Worm (Caenorhabditis elegans): ENCODE data around the gene sfxn-2.

Gene sfxn-2

ce11 chrX:7992102-7992501 lies 34.0 kb upstream of the sfxn-2 start:
- no peak for TF ChIP-seq nhr-12 (tag; optimal IDR thresholded peaks at IDR 0.05)
- no peak for TF ChIP-seq aly-2 (tag; optimal IDR thresholded peaks at IDR 0.05)
- TF ChIP-seq nfya-1 (tag; optimal IDR thresholded peaks at IDR 0.05; ENCODE audit: insufficient read depth) = no peak
- TF ChIP-seq eor-1 (tag; optimal IDR thresholded peaks at IDR 0.05) = no peak
- TF ChIP-seq nhr-77 (tag; optimal IDR thresholded peaks at IDR 0.05) = no peak
- no peak for TF ChIP-seq nhr-237 (tag; optimal IDR thresholded peaks at IDR 0.05)
- no peak for TF ChIP-seq pha-4 (tag; optimal IDR thresholded peaks at IDR 0.05)
- no peak for TF ChIP-seq fos-1 (tag; optimal IDR thresholded peaks at IDR 0.05)
- TF ChIP-seq nhr-28 (tag; optimal IDR thresholded peaks at IDR 0.05) = no peak
- no peak for TF ChIP-seq ama-1 (optimal IDR thresholded peaks at IDR 0.05)

DNA sequence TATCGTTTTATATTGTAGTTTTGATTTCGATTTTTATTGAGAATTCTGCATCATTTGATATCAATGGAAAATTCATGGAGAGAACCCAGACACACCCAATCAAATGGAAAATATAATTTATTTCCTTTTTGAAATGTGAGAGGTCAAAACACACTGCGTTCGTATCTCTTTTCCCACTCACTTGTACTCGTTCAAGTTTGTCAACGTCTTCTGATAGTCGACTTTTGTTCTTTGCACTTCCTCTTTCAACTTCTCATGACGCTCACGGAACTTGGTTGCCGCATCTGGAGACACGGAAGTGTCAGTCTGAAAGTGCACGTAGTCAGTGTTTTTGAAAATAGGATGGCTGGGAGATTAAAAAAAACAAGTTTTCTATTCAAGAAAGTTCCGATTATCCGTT lies 32.2 kb upstream of the sfxn-2 start:
- no peak for TF ChIP-seq mml-1 (tag; optimal IDR thresholded peaks at IDR 0.05)
- no peak for TF ChIP-seq elt-1 (tag; optimal IDR thresholded peaks at IDR 0.05)
- TF ChIP-seq jun-1 (tag; optimal IDR thresholded peaks at IDR 0.05) = no peak
- peak; percentile 79 for TF ChIP-seq egl-27 (tag; optimal IDR thresholded peaks at IDR 0.05)
- no peak for TF ChIP-seq nhr-77 (tag; optimal IDR thresholded peaks at IDR 0.05)
- TF ChIP-seq ama-1 (optimal IDR thresholded peaks at IDR 0.05) = no peak
- no peak for TF ChIP-seq daf-12 (tag; optimal IDR thresholded peaks at IDR 0.05)
- TF ChIP-seq ceh-16 (tag; optimal IDR thresholded peaks at IDR 0.05) = no peak
- no peak for TF ChIP-seq elt-3 (tag; optimal IDR thresholded peaks at IDR 0.05)
- TF ChIP-seq lsy-12 (tag; optimal IDR thresholded peaks at IDR 0.05) = no peak
- TF ChIP-seq R02D3.7 (tag; optimal IDR thresholded peaks at IDR 0.05) = no peak
- no peak for TF ChIP-seq ztf-4 (tag; optimal IDR thresholded peaks at IDR 0.05)
- TF ChIP-seq nhr-25 (tag; optimal IDR thresholded peaks at IDR 0.05) = peak; percentile 27
- TF ChIP-seq unc-62 (GFP tag; optimal IDR thresholded peaks at IDR 0.05) = no peak
- no peak for TF ChIP-seq lin-39 (tag; optimal IDR thresholded peaks at IDR 0.05)
- TF ChIP-seq ceh-82 (tag; optimal IDR thresholded peaks at IDR 0.05) = no peak
- TF ChIP-seq nhr-43 (tag; optimal IDR thresholded peaks at IDR 0.05; ENCODE audit: poor library complexity, severe bottlenecking) = peak; percentile 75
- TF ChIP-seq nhr-28 (tag; optimal IDR thresholded peaks at IDR 0.05) = no peak
- TF ChIP-seq nhr-76 (tag; optimal IDR thresholded peaks at IDR 0.05) = peak; percentile 22
- TF ChIP-seq sea-2 (GFP tag; optimal IDR thresholded peaks at IDR 0.05) = no peak
- TF ChIP-seq nhr-237 (tag; optimal IDR thresholded peaks at IDR 0.05) = no peak
- no peak for TF ChIP-seq nfya-1 (tag; optimal IDR thresholded peaks at IDR 0.05; ENCODE audit: insufficient read depth)
- TF ChIP-seq egl-5 (tag; optimal IDR thresholded peaks at IDR 0.05) = no peak
- TF ChIP-seq ceh-9 (tag; optimal IDR thresholded peaks at IDR 0.05) = no peak
- TF ChIP-seq ceh-28 (tag; optimal IDR thresholded peaks at IDR 0.05) = peak; percentile 55
- TF ChIP-seq lin-15B (tag; optimal IDR thresholded peaks at IDR 0.05) = no peak
- TF ChIP-seq fkh-2 (tag; optimal IDR thresholded peaks at IDR 0.05) = no peak
- peak; percentile 26 for TF ChIP-seq tbx-2 (tag; optimal IDR thresholded peaks at IDR 0.05)
- no peak for TF ChIP-seq snpc-4 (tag; optimal IDR thresholded peaks at IDR 0.05)
- TF ChIP-seq fkh-10 (GFP tag; optimal IDR thresholded peaks at IDR 0.05) = no peak
- TF ChIP-seq nhr-11 (tag; optimal IDR thresholded peaks at IDR 0.05) = no peak
- no peak for TF ChIP-seq nhr-67 (tag; optimal IDR thresholded peaks at IDR 0.05)
- TF ChIP-seq pqm-1 (tag; optimal IDR thresholded peaks at IDR 0.05) = no peak
- TF ChIP-seq skn-1 (tag; optimal IDR thresholded peaks at IDR 0.05) = no peak
- TF ChIP-seq nhr-23 (tag; optimal IDR thresholded peaks at IDR 0.05) = peak; percentile 83
- TF ChIP-seq ztf-11 (tag; optimal IDR thresholded peaks at IDR 0.05) = no peak
- TF ChIP-seq aly-2 (tag; optimal IDR thresholded peaks at IDR 0.05) = no peak
- TF ChIP-seq ZK546.5 (tag; optimal IDR thresholded peaks at IDR 0.05) = no peak
- TF ChIP-seq pha-4 (tag; optimal IDR thresholded peaks at IDR 0.05) = no peak

ce11 chrX:7989155-7989554 lies 31.1 kb upstream of the sfxn-2 start:
- TF ChIP-seq ama-1 (optimal IDR thresholded peaks at IDR 0.05) (peak; percentile 82), nhr-25 (tag; optimal IDR thresholded peaks at IDR 0.05) (peak; percentile 29), nhr-76 (tag; optimal IDR thresholded peaks at IDR 0.05) (no peak), nhr-43 (tag; optimal IDR thresholded peaks at IDR 0.05; ENCODE audit: poor library complexity, severe bottlenecking) (peak; percentile 48)
